Worm (Caenorhabditis elegans) whole organism, dauer: ENCODE measurements around the gene asp-17.

Experiments
- unc-62 ChIP-seq: sonication (generic microtip); optimal IDR thresholded peaks from 2 replicates; lab custom pipeline; 2017; ENCODE audit warnings: missing biosample characterization, missing genetic modification reagents, missing genetic modification characterization

Gene asp-17

DNA sequence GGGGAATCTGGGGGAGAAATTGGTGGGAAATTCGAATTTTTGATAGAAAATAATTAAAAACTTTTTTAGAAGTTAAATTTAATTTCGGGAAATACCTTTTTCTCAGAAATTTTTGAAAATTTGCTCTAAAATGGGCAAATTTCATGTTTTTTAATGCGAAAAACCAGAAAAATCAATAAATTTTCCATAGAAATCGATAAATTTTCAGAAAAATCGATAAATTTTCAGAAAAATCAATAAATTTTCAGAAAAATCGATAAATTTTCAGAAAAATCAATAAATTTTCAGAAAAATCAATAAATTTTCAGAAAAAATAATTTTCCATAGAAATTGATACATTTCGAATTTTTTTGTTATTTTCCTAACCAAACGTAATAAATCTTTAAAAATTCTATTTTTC, 51.0 kb downstream of the asp-17 start:
- no peak for TF ChIP-seq unc-62 (GFP tag; lab: Kevin White, UChicago)
